Worm (Caenorhabditis elegans): Measurements from ENCODE around the gene gsto-2.

Gene gsto-2

ce11 chrIII:8555682-8556081 lies 1.1 kb downstream of the gsto-2 start:
- TF ChIP-seq fax-1 (tag; optimal IDR thresholded peaks at IDR 0.05) (no peak), ceh-24 (tag; optimal IDR thresholded peaks at IDR 0.05) (no peak), syd-9 (tag; optimal IDR thresholded peaks at IDR 0.05) (no peak), eyg-1 (tag; optimal IDR thresholded peaks at IDR 0.05) (no peak), hlh-8 (tag; optimal IDR thresholded peaks at IDR 0.05) (no peak), ama-1 (optimal IDR thresholded peaks at IDR 0.05) (no peak), dmd-4 (tag; optimal IDR thresholded peaks at IDR 0.05; ENCODE audit: borderline replicate concordance) (no peak), mec-3 (tag; optimal IDR thresholded peaks at IDR 0.05; ENCODE audit: borderline replicate concordance) (no peak), nhr-232 (tag; optimal IDR thresholded peaks at IDR 0.05) (no peak), T23F11.4 (GFP tag; optimal IDR thresholded peaks at IDR 0.05) (no peak), ceh-19 (GFP tag; optimal IDR thresholded peaks at IDR 0.05) (no peak)

ce11 chrIII:8556836-8557385 lies 2.3 kb downstream of the gsto-2 start, which contains the start of gene C02D5.2:
C02D5.2 (plus strand) TSS chrIII:8557335.
- TF ChIP-seq gmeb-2 (tag; optimal IDR thresholded peaks at IDR 0.05) (no peak), sox-4 (tag; optimal IDR thresholded peaks at IDR 0.05) (no peak), T23F11.4 (GFP tag; optimal IDR thresholded peaks at IDR 0.05) (no peak), rnt-1 (tag; optimal IDR thresholded peaks at IDR 0.05) (peak; percentile 19), unc-55 (GFP tag; optimal IDR thresholded peaks at IDR 0.05) (peak; percentile 97), hlh-30 (tag; optimal IDR thresholded peaks at IDR 0.05; ENCODE audit: insufficient read depth) (peak; percentile 12), nfya-1 (tag; optimal IDR thresholded peaks at IDR 0.05) (peak; percentile 28), lim-6 (tag; optimal IDR thresholded peaks at IDR 0.05) (no peak), ceh-34 (tag; optimal IDR thresholded peaks at IDR 0.05) (peak; percentile 35), ceh-31 (tag; optimal IDR thresholded peaks at IDR 0.05) (peak; percentile 12)

- TF ChIP-seq nhr-11 (tag; optimal IDR thresholded peaks at IDR 0.05) = no peak
Observed at ce11 chrIII:8560398-8560797, 5.8 kb downstream of the gsto-2 start.

- TF ChIP-seq rnt-1 (tag; optimal IDR thresholded peaks at IDR 0.05) (no peak), mec-3 (tag; optimal IDR thresholded peaks at IDR 0.05; ENCODE audit: borderline replicate concordance) (no peak), fkh-6 (tag; optimal IDR thresholded peaks at IDR 0.05) (no peak)
Observed at ce11 chrIII:8560836-8561235, 6.3 kb downstream of the gsto-2 start, which contains the start of gene acdh-6. acdh-6 (plus strand) TSS chrIII:8561136.

ce11 chrIII:8564372-8564771 lies 9.8 kb downstream of the gsto-2 start:
- TF ChIP-seq pqm-1 (tag; optimal IDR thresholded peaks at IDR 0.05) (no peak), npax-4 (tag; optimal IDR thresholded peaks at IDR 0.05) (no peak), hlh-30 (tag; optimal IDR thresholded peaks at IDR 0.05; ENCODE audit: insufficient read depth) (no peak), pat-9 (tag; optimal IDR thresholded peaks at IDR 0.05) (no peak), T23F11.4 (GFP tag; optimal IDR thresholded peaks at IDR 0.05) (no peak), ref-2 (tag; optimal IDR thresholded peaks at IDR 0.05) (no peak), ceh-22 (tag; optimal IDR thresholded peaks at IDR 0.05) (no peak), syd-9 (tag; optimal IDR thresholded peaks at IDR 0.05) (no peak), sox-4 (tag; optimal IDR thresholded peaks at IDR 0.05) (no peak), dmd-4 (tag; optimal IDR thresholded peaks at IDR 0.05; ENCODE audit: borderline replicate concordance) (no peak), pag-3 (tag; optimal IDR thresholded peaks at IDR 0.05; ENCODE audit: borderline replicate concordance) (no peak), ceh-2 (tag; optimal IDR thresholded peaks at IDR 0.05) (no peak), gmeb-2 (tag; optimal IDR thresholded peaks at IDR 0.05) (no peak)

- TF ChIP-seq lim-6 (tag; optimal IDR thresholded peaks at IDR 0.05) (no peak), hlh-13 (GFP tag; optimal IDR thresholded peaks at IDR 0.05) (no peak), pat-9 (tag; optimal IDR thresholded peaks at IDR 0.05) (no peak), ceh-24 (tag; optimal IDR thresholded peaks at IDR 0.05) (no peak), fkh-10 (GFP tag; optimal IDR thresholded peaks at IDR 0.05) (no peak), hlh-8 (tag; optimal IDR thresholded peaks at IDR 0.05) (no peak), tbx-2 (tag; optimal IDR thresholded peaks at IDR 0.05) (no peak), gmeb-2 (tag; optimal IDR thresholded peaks at IDR 0.05) (no peak), ceh-48 (tag; optimal IDR thresholded peaks at IDR 0.05) (no peak)
Observed at ce11 chrIII:8570289-8570688, 15.7 kb downstream of the gsto-2 start.
